In genomic region chrX:5888933-5889332, dm6 we compare ENCODE assay signal across 1 fruit fly cellular context.
TF ChIP-seq lines count a peak whose summit lies in the region.

No protein-coding gene starts in this region.

TF ChIP-seq in whole organism, embryonic, 481 proteins besides CTCF, POLR2A, EP300 and RAD21 (continued from another document and continues in another):
- TF ChIP-seq Dip2 (GFP tag; IDR thresholded peaks at IDR 0.05; lab: Robert Waterston, UW) = no peak
- no peak for TF ChIP-seq tna (GFP tag; IDR thresholded peaks at IDR 0.05; lab: Robert Waterston, UW; ENCODE audit: partially characterized antibody)
- TF ChIP-seq Scr (GFP tag; IDR thresholded peaks at IDR 0.05; lab: Robert Waterston, UW; ENCODE audit: partially characterized antibody) = no peak
- TF ChIP-seq cato (GFP tag; optimal IDR thresholded peaks at IDR 0.05; lab: Kevin White, UChicago; ENCODE audit: borderline replicate concordance) = no peak
- no peak for TF ChIP-seq D (optimal IDR thresholded peaks at IDR 0.05; lab: Kevin White, UChicago)
- TF ChIP-seq D (GFP tag; optimal IDR thresholded peaks at IDR 0.05; lab: Kevin White, UChicago) = peak; percentile 48
- peak; percentile 18 for TF ChIP-seq az2 (GFP tag; optimal IDR thresholded peaks at IDR 0.05; lab: Kevin White, UChicago)
- TF ChIP-seq maf-S (GFP tag; optimal IDR thresholded peaks at IDR 0.05; lab: Kevin White, UChicago) = no peak
- no peak for TF ChIP-seq sr (GFP tag; IDR thresholded peaks at IDR 0.05; lab: Robert Waterston, UW)
- no peak for TF ChIP-seq en (GFP tag; optimal IDR thresholded peaks at IDR 0.05; lab: Kevin White, UChicago)
- TF ChIP-seq phol (tag; optimal IDR thresholded peaks at IDR 0.05; lab: Kevin White, UChicago) = peak; percentile 17
- TF ChIP-seq sim (GFP tag; IDR thresholded peaks at IDR 0.05; lab: Robert Waterston, UW) = no peak
- TF ChIP-seq jing (GFP tag; optimal IDR thresholded peaks at IDR 0.05; lab: Kevin White, UChicago) = no peak
- peak; percentile 4 for TF ChIP-seq CG18619 (GFP tag; optimal IDR thresholded peaks at IDR 0.05; lab: Kevin White, UChicago)
- peak; percentile 40; the same call in 1 of the 2 replicates for TF ChIP-seq ara (GFP tag; IDR thresholded peaks at IDR 0.05; lab: Robert Waterston, UW)
- peak; percentile 34 for TF ChIP-seq CG14710 (tag; optimal IDR thresholded peaks at IDR 0.05; lab: Kevin White, UChicago)
- TF ChIP-seq Rfx (GFP tag; IDR thresholded peaks at IDR 0.05; lab: Robert Waterston, UW) = 0 out of 2 replicates have a peak, but pooled peaks have one; percentile 22
- TF ChIP-seq D19A (tag; optimal IDR thresholded peaks at IDR 0.05; lab: Kevin White, UChicago) = no peak
- TF ChIP-seq psq (GFP tag; optimal IDR thresholded peaks at IDR 0.05; lab: Kevin White, UChicago) = no peak
- TF ChIP-seq CG2712 (tag; optimal IDR thresholded peaks at IDR 0.05; lab: Kevin White, UChicago) = peak; percentile 52
- TF ChIP-seq Side (GFP tag; optimal IDR thresholded peaks at IDR 0.05; lab: Kevin White, UChicago) = peak; percentile 41
- no peak for TF ChIP-seq CG14965 (GFP tag; optimal IDR thresholded peaks at IDR 0.05; lab: Kevin White, UChicago; ENCODE audit: borderline replicate concordance)
- TF ChIP-seq Asciz (GFP tag; optimal IDR thresholded peaks at IDR 0.05; lab: Kevin White, UChicago) = peak; percentile 1
- TF ChIP-seq CG7357 (GFP tag; IDR thresholded peaks at IDR 0.05; lab: Robert Waterston, UW) = no peak
- TF ChIP-seq seq (GFP tag; IDR thresholded peaks at IDR 0.05; lab: Robert Waterston, UW) = peak; percentile 70
- 0 out of 3 replicates have a peak, but pooled peaks have one; percentile 52 for TF ChIP-seq CG11456 (GFP tag; IDR thresholded peaks at IDR 0.05; lab: Robert Waterston, UW)
- TF ChIP-seq luna (GFP tag; optimal IDR thresholded peaks at IDR 0.05; lab: Kevin White, UChicago) = no peak
- no peak for TF ChIP-seq dan (GFP tag; IDR thresholded peaks at IDR 0.05; lab: Robert Waterston, UW)
- TF ChIP-seq CG15011 (GFP tag; optimal IDR thresholded peaks at IDR 0.05; lab: Kevin White, UChicago) = no peak
- TF ChIP-seq pros (GFP tag; optimal IDR thresholded peaks at IDR 0.05; lab: Kevin White, UChicago) = peak; percentile 76
- TF ChIP-seq exex (tag; optimal IDR thresholded peaks at IDR 0.05; lab: Kevin White, UChicago) = no peak
- no peak for TF ChIP-seq sc (optimal IDR thresholded peaks at IDR 0.05; lab: Kevin White, UChicago)
- no peak for TF ChIP-seq sc (GFP tag; optimal IDR thresholded peaks at IDR 0.05; lab: Kevin White, UChicago)
- peak; percentile 15 for TF ChIP-seq CG15269 (tag; optimal IDR thresholded peaks at IDR 0.05; lab: Kevin White, UChicago)
- peak; percentile 54 for TF ChIP-seq abd-A (tag; optimal IDR thresholded peaks at IDR 0.05; lab: Kevin White, UChicago)
- TF ChIP-seq CG12659 (GFP tag; optimal IDR thresholded peaks at IDR 0.05; lab: Kevin White, UChicago) = peak; percentile 12
- peak; percentile 52 for TF ChIP-seq oc (tag; optimal IDR thresholded peaks at IDR 0.05; lab: Kevin White, UChicago)
- TF ChIP-seq CG17829 (tag; optimal IDR thresholded peaks at IDR 0.05; lab: Kevin White, UChicago) = peak; percentile 50
- TF ChIP-seq CG10543 (GFP tag; optimal IDR thresholded peaks at IDR 0.05; lab: Kevin White, UChicago) = no peak
- TF ChIP-seq Rx (GFP tag; IDR thresholded peaks at IDR 0.05; lab: Robert Waterston, UW) = no peak
- TF ChIP-seq sens (GFP tag; lab: Kevin White, UChicago) = peak; percentile 91
- TF ChIP-seq grau (tag; optimal IDR thresholded peaks at IDR 0.05; lab: Kevin White, UChicago) = peak; percentile 27
- peak; percentile 53; the same call in 1 of the 2 replicates for TF ChIP-seq vvl (GFP tag; IDR thresholded peaks at IDR 0.05; lab: Robert Waterston, UW)
- TF ChIP-seq cad (GFP tag; optimal IDR thresholded peaks at IDR 0.05; lab: Kevin White, UChicago) = no peak
- peak; percentile 52 for TF ChIP-seq pum (GFP tag; optimal IDR thresholded peaks at IDR 0.05; lab: Kevin White, UChicago)
- TF ChIP-seq CG7987 (GFP tag; optimal IDR thresholded peaks at IDR 0.05; lab: Kevin White, UChicago) = no peak
- peak; percentile 2 for TF ChIP-seq Fer1 (GFP tag; optimal IDR thresholded peaks at IDR 0.05; lab: Kevin White, UChicago)
- no peak for TF ChIP-seq CG8290 (GFP tag; optimal IDR thresholded peaks at IDR 0.05; lab: Kevin White, UChicago)
- TF ChIP-seq CG8290 (tag; optimal IDR thresholded peaks at IDR 0.05; lab: Kevin White, UChicago) = peak in 1 of 2 experiments; percentile 51
- peak; percentile 19 for TF ChIP-seq CG15696 (tag; optimal IDR thresholded peaks at IDR 0.05; lab: Kevin White, UChicago)
- no peak for TF ChIP-seq Camta (GFP tag; optimal IDR thresholded peaks at IDR 0.05; lab: Kevin White, UChicago)
- peak; percentile 34; the same call in 1 of the 2 replicates for TF ChIP-seq CG32532 (GFP tag; IDR thresholded peaks at IDR 0.05; lab: Robert Waterston, UW)
- no peak for TF ChIP-seq Dad (GFP tag; optimal IDR thresholded peaks at IDR 0.05; lab: Kevin White, UChicago)
- TF ChIP-seq CG15601 (tag; optimal IDR thresholded peaks at IDR 0.05; lab: Kevin White, UChicago) = peak; percentile 43
- TF ChIP-seq CG18011 (GFP tag; optimal IDR thresholded peaks at IDR 0.05; lab: Kevin White, UChicago) = no peak
- no peak for TF ChIP-seq Sox100B (GFP tag; optimal IDR thresholded peaks at IDR 0.05; lab: Kevin White, UChicago)
- TF ChIP-seq Hey (tag; optimal IDR thresholded peaks at IDR 0.05; lab: Kevin White, UChicago) = peak; percentile 54
- TF ChIP-seq CG17359 (tag; optimal IDR thresholded peaks at IDR 0.05; lab: Kevin White, UChicago) = peak; percentile 30
- no peak for TF ChIP-seq fd3F (GFP tag; optimal IDR thresholded peaks at IDR 0.05; lab: Kevin White, UChicago)
- no peak for TF ChIP-seq dimm (GFP tag; IDR thresholded peaks at IDR 0.05; lab: Robert Waterston, UW)
- no peak for TF ChIP-seq wek (GFP tag; optimal IDR thresholded peaks at IDR 0.05; lab: Kevin White, UChicago)
- peak; percentile 42 for TF ChIP-seq CG12769 (tag; optimal IDR thresholded peaks at IDR 0.05; lab: Kevin White, UChicago)
- TF ChIP-seq nerfin-1 (tag; optimal IDR thresholded peaks at IDR 0.05; lab: Kevin White, UChicago) = peak; percentile 46
- TF ChIP-seq CG42726 (GFP tag; IDR thresholded peaks at IDR 0.05; lab: Robert Waterston, UW; ENCODE audit: partially characterized antibody) = no peak
- peak; percentile 26; the same call in 1 of the 2 replicates for TF ChIP-seq sisA (GFP tag; IDR thresholded peaks at IDR 0.05; lab: Robert Waterston, UW)
- TF ChIP-seq Dll (GFP tag; IDR thresholded peaks at IDR 0.05; lab: Robert Waterston, UW; ENCODE audit: partially characterized antibody) = no peak
- 0 out of 2 replicates have a peak, but pooled peaks have one; percentile 6 for TF ChIP-seq Awh (GFP tag; IDR thresholded peaks at IDR 0.05; lab: Robert Waterston, UW)
- TF ChIP-seq CG10979 (tag; optimal IDR thresholded peaks at IDR 0.05; lab: Kevin White, UChicago) = peak; percentile 49
- no peak for TF ChIP-seq CG4360 (GFP tag; IDR thresholded peaks at IDR 0.05; lab: Robert Waterston, UW)
- no peak for TF ChIP-seq H15 (GFP tag; IDR thresholded peaks at IDR 0.05; lab: Robert Waterston, UW)
- peak; percentile 46 for TF ChIP-seq CG18599 (GFP tag; optimal IDR thresholded peaks at IDR 0.05; lab: Kevin White, UChicago)
- no peak for TF ChIP-seq lola (GFP tag; optimal IDR thresholded peaks at IDR 0.05; lab: Kevin White, UChicago)
- TF ChIP-seq CG31365 (tag; optimal IDR thresholded peaks at IDR 0.05; lab: Kevin White, UChicago) = no peak
- TF ChIP-seq CG17361 (GFP tag; IDR thresholded peaks at IDR 0.05; lab: Robert Waterston, UW) = 0 out of 3 replicates have a peak, but pooled peaks have one; percentile 14
- TF ChIP-seq CG30431 (GFP tag; optimal IDR thresholded peaks at IDR 0.05; lab: Kevin White, UChicago) = no peak
- peak; percentile 61; the same call in 1 of the 2 replicates for TF ChIP-seq chm (GFP tag; IDR thresholded peaks at IDR 0.05; lab: Robert Waterston, UW)
- no peak for TF ChIP-seq NfI (GFP tag; optimal IDR thresholded peaks at IDR 0.05; lab: Kevin White, UChicago)
- peak; percentile 0 to 19 for TF ChIP-seq Pdp1 (GFP tag; optimal IDR thresholded peaks at IDR 0.05; lab: Kevin White, UChicago)
- peak; percentile 41 for TF ChIP-seq CG4424 (GFP tag; optimal IDR thresholded peaks at IDR 0.05; lab: Kevin White, UChicago)
- TF ChIP-seq run (tag; optimal IDR thresholded peaks at IDR 0.05; lab: Kevin White, UChicago) = peak; percentile 12
- TF ChIP-seq jumu (GFP tag; optimal IDR thresholded peaks at IDR 0.05; lab: Kevin White, UChicago) = peak; percentile 28
- no peak for TF ChIP-seq sens-2 (GFP tag; IDR thresholded peaks at IDR 0.05; lab: Robert Waterston, UW)
- no peak for TF ChIP-seq CG4854 (GFP tag; optimal IDR thresholded peaks at IDR 0.05; lab: Kevin White, UChicago)
- no peak for TF ChIP-seq CG10462 (GFP tag; optimal IDR thresholded peaks at IDR 0.05; lab: Kevin White, UChicago)
- peak; percentile 27 for TF ChIP-seq HLHmδ (GFP tag; optimal IDR thresholded peaks at IDR 0.05; lab: Kevin White, UChicago)
- peak; percentile 32; the same call in 1 of the 3 replicates for TF ChIP-seq tgo (GFP tag; IDR thresholded peaks at IDR 0.05; lab: Robert Waterston, UW)
- TF ChIP-seq lov (optimal IDR thresholded peaks at IDR 0.05; lab: Kevin White, UChicago) = no peak
- TF ChIP-seq lov (GFP tag; IDR thresholded peaks at IDR 0.05; lab: Robert Waterston, UW) = peak; percentile 61; the same call in 1 of the 3 replicates
- TF ChIP-seq Blimp-1 (GFP tag; optimal IDR thresholded peaks at IDR 0.05; lab: Kevin White, UChicago) = peak; percentile 29
- no peak for TF ChIP-seq CG4617 (GFP tag; optimal IDR thresholded peaks at IDR 0.05; lab: Kevin White, UChicago; ENCODE audit: borderline replicate concordance)
- no peak for TF ChIP-seq Bdp1 (GFP tag; optimal IDR thresholded peaks at IDR 0.05; lab: Kevin White, UChicago)
- TF ChIP-seq NC2β (GFP tag; optimal IDR thresholded peaks at IDR 0.05; lab: Kevin White, UChicago) = peak; percentile 56
- TF ChIP-seq gsb-n (tag; optimal IDR thresholded peaks at IDR 0.05; lab: Kevin White, UChicago) = peak; percentile 49
- TF ChIP-seq CG11085 (GFP tag; IDR thresholded peaks at IDR 0.05; lab: Robert Waterston, UW) = no peak
- no peak for TF ChIP-seq CG10209 (GFP tag; optimal IDR thresholded peaks at IDR 0.05; lab: Kevin White, UChicago)
- 0 out of 2 replicates have a peak, but pooled peaks have one; percentile 13 for TF ChIP-seq CG4404 (GFP tag; IDR thresholded peaks at IDR 0.05; lab: Robert Waterston, UW)
- peak; percentile 43 for TF ChIP-seq pnt (GFP tag; optimal IDR thresholded peaks at IDR 0.05; lab: Kevin White, UChicago)
- TF ChIP-seq cas (GFP tag; IDR thresholded peaks at IDR 0.05; lab: Robert Waterston, UW) = no peak
- TF ChIP-seq nau (GFP tag; optimal IDR thresholded peaks at IDR 0.05; lab: Kevin White, UChicago) = no peak
- peak; percentile 63 for TF ChIP-seq CG1603 (tag; optimal IDR thresholded peaks at IDR 0.05; lab: Kevin White, UChicago)
- no peak for TF ChIP-seq CG3281 (GFP tag; optimal IDR thresholded peaks at IDR 0.05; lab: Kevin White, UChicago)
- TF ChIP-seq CG8359 (GFP tag; optimal IDR thresholded peaks at IDR 0.05; lab: Kevin White, UChicago; ENCODE audit: borderline replicate concordance) = no peak
- no peak for TF ChIP-seq CG15479 (GFP tag; optimal IDR thresholded peaks at IDR 0.05; lab: Kevin White, UChicago)
- peak; percentile 1 for TF ChIP-seq sd (tag; optimal IDR thresholded peaks at IDR 0.05; lab: Kevin White, UChicago)
- TF ChIP-seq Xbp1 (GFP tag; optimal IDR thresholded peaks at IDR 0.05; lab: Kevin White, UChicago) = peak; percentile 20
- TF ChIP-seq Ptx1 (GFP tag; IDR thresholded peaks at IDR 0.05; lab: Robert Waterston, UW) = 0 out of 2 replicates have a peak, but pooled peaks have one; percentile 15
- peak; percentile 18 for TF ChIP-seq CG18262 (tag; optimal IDR thresholded peaks at IDR 0.05; lab: Kevin White, UChicago)
- TF ChIP-seq CG34422 (GFP tag; IDR thresholded peaks at IDR 0.05; lab: Robert Waterston, UW) = 0 out of 3 replicates have a peak, but pooled peaks have one; percentile 42
- TF ChIP-seq pb (GFP tag; optimal IDR thresholded peaks at IDR 0.05; lab: Kevin White, UChicago) = peak; percentile 13
- peak; percentile 44; the same call in 1 of the 3 replicates for TF ChIP-seq so (GFP tag; IDR thresholded peaks at IDR 0.05; lab: Robert Waterston, UW)
- no peak for TF ChIP-seq CG34224 (GFP tag; IDR thresholded peaks at IDR 0.05; lab: Robert Waterston, UW; ENCODE audit: partially characterized antibody)
- TF ChIP-seq ro (GFP tag; IDR thresholded peaks at IDR 0.05; lab: Robert Waterston, UW) = no peak
- peak; percentile 33; the same call in 1 of the 3 replicates for TF ChIP-seq CG2199 (GFP tag; IDR thresholded peaks at IDR 0.05; lab: Robert Waterston, UW)
- peak; percentile 34 for TF ChIP-seq CG16863 (GFP tag; optimal IDR thresholded peaks at IDR 0.05; lab: Kevin White, UChicago)
- TF ChIP-seq dysf (GFP tag; IDR thresholded peaks at IDR 0.05; lab: Robert Waterston, UW) = peak; percentile 32; the same call in 2 of the 3 replicates
- peak in 1 of 2 experiments; percentile 13 for TF ChIP-seq chif (GFP tag; optimal IDR thresholded peaks at IDR 0.05; lab: Kevin White, UChicago)
- TF ChIP-seq bab2 (GFP tag; optimal IDR thresholded peaks at IDR 0.05; lab: Kevin White, UChicago) = peak; percentile 6
- peak; percentile 24 for TF ChIP-seq Sox102F (GFP tag; optimal IDR thresholded peaks at IDR 0.05; lab: Kevin White, UChicago)
- TF ChIP-seq prd (optimal IDR thresholded peaks at IDR 0.05; lab: Kevin White, UChicago) = no peak
- peak; percentile 42; the same call in 2 of the 3 replicates for TF ChIP-seq prd (GFP tag; IDR thresholded peaks at IDR 0.05; lab: Robert Waterston, UW)
- TF ChIP-seq Optix (GFP tag; IDR thresholded peaks at IDR 0.05; lab: Robert Waterston, UW) = peak; percentile 16; the same call in 1 of the 3 replicates
- TF ChIP-seq fd96Cb (tag; optimal IDR thresholded peaks at IDR 0.05; lab: Kevin White, UChicago) = peak; percentile 17
- TF ChIP-seq corto (GFP tag; optimal IDR thresholded peaks at IDR 0.05; lab: Kevin White, UChicago) = no peak
- TF ChIP-seq Lim3 (GFP tag; IDR thresholded peaks at IDR 0.05; lab: Robert Waterston, UW) = no peak
- TF ChIP-seq tin (GFP tag; optimal IDR thresholded peaks at IDR 0.05; lab: Kevin White, UChicago) = peak; percentile 43
- peak; percentile 33; the same call in 1 of the 2 replicates for TF ChIP-seq HLH3B (GFP tag; IDR thresholded peaks at IDR 0.05; lab: Robert Waterston, UW)
- TF ChIP-seq Ets97D (GFP tag; optimal IDR thresholded peaks at IDR 0.05; lab: Kevin White, UChicago) = no peak
- TF ChIP-seq lab (GFP tag; optimal IDR thresholded peaks at IDR 0.05; lab: Kevin White, UChicago) = peak; percentile 35
- no peak for TF ChIP-seq Atf6 (GFP tag; IDR thresholded peaks at IDR 0.05; lab: Robert Waterston, UW)
- 0 out of 3 replicates have a peak, but pooled peaks have one; percentile 6 for TF ChIP-seq Mrtf (GFP tag; IDR thresholded peaks at IDR 0.05; lab: Robert Waterston, UW)
